Fruit fly (Drosophila melanogaster) whole organism: Measurements from ENCODE around the gene Adgf-D.

Experiments used
- CG8478 ChIP-seq: fragments of >200 bp; optimal IDR thresholded peaks from 2 replicates; lab custom pipeline; 2018; ENCODE audit warnings: inconsistent platforms
- Dll ChIP-seq: fragments of >200 bp; optimal IDR thresholded peaks from 2 replicates; lab custom pipeline; 2017
- psq ChIP-seq: fragments of >200 bp; optimal IDR thresholded peaks from 2 replicates; lab custom pipeline; 2017
- usp ChIP-seq: fragments of >200 bp; optimal IDR thresholded peaks from 2 replicates; lab custom pipeline; 2017; ENCODE audit warnings: missing biosample characterization, missing genetic modification characterization, mixed read lengths

- TF ChIP-seq usp = no peak
- TF ChIP-seq Dll (lab: Kevin White, UChicago) = no peak
- TF ChIP-seq psq (lab: Kevin White, UChicago) = no peak
- TF ChIP-seq CG8478 (lab: Kevin White, UChicago) = no peak
These were observed 21.6 kb upstream of the Adgf-D start for dm6 chr3R:13726795-13727194.
